Fruit fly (Drosophila melanogaster) whole organism, embryonic: ENCODE data around the gene dmrt11E.
A peak's percentile ranks its signal among the peaks of the same experiment; 100 is the strongest.

Source experiments
- Atf6 ChIP-seq: fragments of 200-800 bp; sonication (Bioruptor generic); IDR thresholded peaks from 2 replicates; pipeline ENCODE4 v1.3.6; 2022; ENCODE audit warnings: missing biosample characterization, missing genetic modification characterization
- Blimp-1 ChIP-seq: fragments of 200-800 bp; sonication (Bioruptor generic); optimal IDR thresholded peaks from 3 replicates; lab custom pipeline; 2018; ENCODE audit warnings: missing biosample characterization, missing genetic modification characterization, mild to moderate bottlenecking, moderate library complexity, missing genetic modification reagents
- CG10267 ChIP-seq: fragments of 200-800 bp; sonication (Bioruptor generic); optimal IDR thresholded peaks from 2 replicates; lab custom pipeline; 2018; ENCODE audit warnings: missing biosample characterization, mild to moderate bottlenecking, missing genetic modification characterization, moderate library complexity
- CG11456 ChIP-seq: fragments of 200-800 bp; sonication (Bioruptor generic); IDR thresholded peaks from 3 replicates; pipeline ENCODE4 v1.3.6; 2022; ENCODE audit warnings: missing biosample characterization, missing genetic modification characterization
- CG12104 ChIP-seq: fragments of 200-800 bp; sonication (Bioruptor generic); optimal IDR thresholded peaks from 3 replicates; lab custom pipeline; 2016; ENCODE audit warnings: missing biosample characterization, missing genetic modification characterization
- CG1233 ChIP-seq: fragments of 200-800 bp; sonication (Bioruptor generic); optimal IDR thresholded peaks from 4 replicates; lab custom pipeline; 2018; ENCODE audit warnings: missing biosample characterization, mild to moderate bottlenecking, missing genetic modification characterization
- CG13624 ChIP-seq: fragments of 200-800 bp; sonication (Bioruptor generic); optimal IDR thresholded peaks from 2 replicates; lab custom pipeline; 2016; ENCODE audit warnings: missing biosample characterization, missing genetic modification characterization
- CG15479 ChIP-seq: fragments of 200-800 bp; sonication (Bioruptor generic); optimal IDR thresholded peaks from 3 replicates; lab custom pipeline; 2019; ENCODE audit warnings: missing biosample characterization, mild to moderate bottlenecking, missing genetic modification characterization, moderate library complexity
- CG16863 ChIP-seq: fragments of 200-800 bp; sonication (Bioruptor generic); optimal IDR thresholded peaks from 3 replicates; lab custom pipeline; 2016; ENCODE audit warnings: missing biosample characterization, missing genetic modification characterization
- CG17328 ChIP-seq: fragments of 200-800 bp; sonication (Bioruptor generic); IDR thresholded peaks from 2 replicates; pipeline ENCODE4 v1.3.6; 2022; ENCODE audit warnings: missing biosample characterization, missing genetic modification characterization
- CG2120 ChIP-seq: fragments of 200-800 bp; sonication (Bioruptor generic); optimal IDR thresholded peaks from 3 replicates; lab custom pipeline; 2016; ENCODE audit warnings: missing biosample characterization, missing genetic modification characterization
- CG30020 ChIP-seq: fragments of 200-800 bp; optimal IDR thresholded peaks from 2 replicates; lab custom pipeline; 2019; ENCODE audit warnings: missing biosample characterization, mild to moderate bottlenecking, missing genetic modification characterization, moderate library complexity
- CG30403 ChIP-seq: fragments of 200-800 bp; sonication (Bioruptor generic); optimal IDR thresholded peaks from 3 replicates; lab custom pipeline; 2016; ENCODE audit warnings: missing biosample characterization, missing genetic modification characterization
- CG34422 ChIP-seq: fragments of 200-800 bp; sonication (Bioruptor generic); IDR thresholded peaks from 3 replicates; pipeline ENCODE4 v1.3.6; 2022; ENCODE audit warnings: missing biosample characterization, missing genetic modification characterization
- CG4282 ChIP-seq: fragments of 200-800 bp; sonication (Bioruptor generic); optimal IDR thresholded peaks from 2 replicates; lab custom pipeline; 2016; ENCODE audit warnings: missing biosample characterization, missing genetic modification characterization
- CG4820 ChIP-seq: fragments of 200-800 bp; sonication (Bioruptor generic); optimal IDR thresholded peaks from 3 replicates; lab custom pipeline; 2016; ENCODE audit warnings: missing biosample characterization, missing genetic modification characterization
- CG6175 ChIP-seq: fragments of 200-800 bp; sonication (Bioruptor generic); IDR thresholded peaks from 3 replicates; pipeline ENCODE4 v1.3.6; 2022; ENCODE audit warnings: missing biosample characterization, missing genetic modification characterization
- CG9932 ChIP-seq: fragments of 200-800 bp; sonication (Bioruptor generic); IDR thresholded peaks from 2 replicates; pipeline ENCODE4 v1.3.6; 2022; ENCODE audit warnings: missing biosample characterization, missing genetic modification characterization
- CHES-1-like ChIP-seq: fragments of 200-800 bp; sonication (Bioruptor generic); optimal IDR thresholded peaks from 2 replicates; lab custom pipeline; 2016; ENCODE audit warnings: missing biosample characterization, missing genetic modification characterization
- Dip2 ChIP-seq: fragments of 200-800 bp; sonication (Bioruptor generic); IDR thresholded peaks from 2 replicates; pipeline ENCODE4 v1.3.6; 2022; ENCODE audit warnings: missing biosample characterization, missing genetic modification characterization
- HmgD ChIP-seq: fragments of 200-800 bp; sonication (Bioruptor generic); optimal IDR thresholded peaks from 3 replicates; lab custom pipeline; 2016; ENCODE audit warnings: missing biosample characterization, missing genetic modification characterization
- Myb ChIP-seq: fragments of 200-800 bp; sonication (Bioruptor generic); optimal IDR thresholded peaks from 2 replicates; lab custom pipeline; 2016; ENCODE audit warnings: missing biosample characterization, missing genetic modification characterization
- Nf-YA ChIP-seq: fragments of 200-800 bp; sonication (Bioruptor generic); IDR thresholded peaks from 2 replicates; pipeline ENCODE4 v1.3.6; 2022; ENCODE audit warnings: missing biosample characterization, missing genetic modification characterization
- Opbp ChIP-seq: fragments of 200-800 bp; sonication (Bioruptor generic); IDR thresholded peaks from 3 replicates; pipeline ENCODE4 v1.3.6; 2022; ENCODE audit warnings: missing biosample characterization, missing genetic modification characterization; ENCODE audit not compliant: partially characterized antibody
- Optix ChIP-seq: fragments of 200-800 bp; sonication (Bioruptor generic); IDR thresholded peaks from 3 replicates; pipeline ENCODE4 v1.3.6; 2022; ENCODE audit warnings: missing biosample characterization, missing genetic modification characterization
- PHDP ChIP-seq: fragments of 200-800 bp; sonication (Bioruptor generic); optimal IDR thresholded peaks from 3 replicates; lab custom pipeline; 2018; ENCODE audit warnings: missing biosample characterization, mild to moderate bottlenecking, missing genetic modification characterization, moderate library complexity
- Rfx ChIP-seq: fragments of 200-800 bp; sonication (Bioruptor generic); IDR thresholded peaks from 2 replicates; pipeline ENCODE4 v1.3.6; 2022; ENCODE audit warnings: missing biosample characterization, missing genetic modification characterization
- amos ChIP-seq: fragments of 200-800 bp; sonication (Bioruptor generic); IDR thresholded peaks from 2 replicates; pipeline ENCODE4 v1.3.6; 2022; ENCODE audit warnings: missing biosample characterization, missing genetic modification characterization; ENCODE audit not compliant: partially characterized antibody
- bab2 ChIP-seq: fragments of 200-800 bp; sonication (Bioruptor generic); optimal IDR thresholded peaks from 2 replicates; lab custom pipeline; 2016; ENCODE audit warnings: missing biosample characterization, missing genetic modification characterization
- bbx ChIP-seq: fragments of 200-800 bp; sonication (Bioruptor generic); IDR thresholded peaks from 2 replicates; pipeline ENCODE4 v1.3.6; 2022; ENCODE audit warnings: missing biosample characterization, missing genetic modification characterization; ENCODE audit not compliant: partially characterized antibody
- chinmo ChIP-seq: fragments of 200-800 bp; sonication (Bioruptor generic); IDR thresholded peaks from 4 replicates; pipeline ENCODE4 v1.3.6; 2022; ENCODE audit warnings: missing biosample characterization, missing genetic modification characterization; ENCODE audit not compliant: partially characterized antibody
- dati ChIP-seq: fragments of 200-800 bp; sonication (Bioruptor generic); IDR thresholded peaks from 2 replicates; pipeline ENCODE4 v1.3.6; 2022; ENCODE audit warnings: missing biosample characterization, missing genetic modification characterization
- dmrt99B ChIP-seq: fragments of 200-800 bp; sonication (Bioruptor generic); optimal IDR thresholded peaks from 2 replicates; lab custom pipeline; 2018; ENCODE audit warnings: missing biosample characterization, mild to moderate bottlenecking, missing genetic modification characterization, moderate library complexity
- dysf ChIP-seq: fragments of 200-800 bp; sonication (Bioruptor generic); IDR thresholded peaks from 3 replicates; pipeline ENCODE4 v1.3.6; 2022; ENCODE audit warnings: missing biosample characterization, missing genetic modification characterization
- fd102C ChIP-seq: fragments of 200-800 bp; sonication (Bioruptor generic); optimal IDR thresholded peaks from 2 replicates; lab custom pipeline; 2018; ENCODE audit warnings: missing biosample characterization, mild to moderate bottlenecking, missing genetic modification characterization, moderate library complexity
- lilli ChIP-seq: fragments of 200-800 bp; sonication (Bioruptor generic); optimal IDR thresholded peaks from 3 replicates; lab custom pipeline; 2016; ENCODE audit warnings: missing biosample characterization, missing genetic modification characterization
- nmo ChIP-seq: fragments of 200-800 bp; sonication (Bioruptor generic); optimal IDR thresholded peaks from 2 replicates; lab custom pipeline; 2018; ENCODE audit warnings: missing biosample characterization, mild to moderate bottlenecking, missing genetic modification characterization, moderate library complexity
- odd ChIP-seq: fragments of 200-800 bp; sonication (Bioruptor generic); optimal IDR thresholded peaks from 2 replicates; lab custom pipeline; 2017; ENCODE audit warnings: missing biosample characterization, mild to moderate bottlenecking, missing genetic modification characterization
- org-1 ChIP-seq: fragments of 200-800 bp; sonication (Bioruptor generic); optimal IDR thresholded peaks from 2 replicates; lab custom pipeline; 2017; ENCODE audit warnings: missing biosample characterization, missing genetic modification characterization
- otp ChIP-seq: fragments of 200-800 bp; sonication (Bioruptor generic); IDR thresholded peaks from 3 replicates; pipeline ENCODE4, ENCODE4 v1.3.6; 2022; ENCODE audit warnings: missing biosample characterization, missing genetic modification characterization
- p53 ChIP-seq: fragments of 200-800 bp; sonication (Bioruptor generic); optimal IDR thresholded peaks from 2 replicates; lab custom pipeline; 2016; ENCODE audit warnings: missing biosample characterization, missing genetic modification characterization
- pnt ChIP-seq: fragments of 200-800 bp; sonication (Bioruptor generic); optimal IDR thresholded peaks from 3 replicates; lab custom pipeline; 2016; ENCODE audit warnings: missing biosample characterization, missing genetic modification characterization
- slbo ChIP-seq: fragments of 200-800 bp; sonication (Bioruptor generic); IDR thresholded peaks from 2 replicates; pipeline ENCODE4 v1.3.6; 2022; ENCODE audit warnings: missing biosample characterization, missing genetic modification characterization
- slp2 ChIP-seq: fragments of 200-800 bp; sonication (Bioruptor generic); optimal IDR thresholded peaks from 2 replicates; lab custom pipeline; 2016; ENCODE audit warnings: missing biosample characterization, missing genetic modification characterization
- sqz ChIP-seq: fragments of 200-800 bp; sonication (Bioruptor generic); optimal IDR thresholded peaks from 3 replicates; lab custom pipeline; 2018; ENCODE audit warnings: missing biosample characterization, mild to moderate bottlenecking, missing genetic modification characterization
- tna ChIP-seq: fragments of 200-800 bp; sonication (Bioruptor generic); IDR thresholded peaks from 2 replicates; pipeline ENCODE4 v1.3.6; 2022; ENCODE audit warnings: missing biosample characterization, missing genetic modification characterization; ENCODE audit not compliant: partially characterized antibody
- unpg ChIP-seq: fragments of 200-800 bp; sonication (Bioruptor generic); optimal IDR thresholded peaks from 3 replicates; lab custom pipeline; 2018; ENCODE audit warnings: missing biosample characterization, mild to moderate bottlenecking, missing genetic modification characterization, moderate library complexity
- vnd ChIP-seq: fragments of 200-800 bp; sonication (Bioruptor generic); IDR thresholded peaks from 3 replicates; pipeline ENCODE4 v1.3.6; 2022; ENCODE audit warnings: missing biosample characterization, missing genetic modification characterization; ENCODE audit not compliant: partially characterized antibody

Gene dmrt11E

DNA sequence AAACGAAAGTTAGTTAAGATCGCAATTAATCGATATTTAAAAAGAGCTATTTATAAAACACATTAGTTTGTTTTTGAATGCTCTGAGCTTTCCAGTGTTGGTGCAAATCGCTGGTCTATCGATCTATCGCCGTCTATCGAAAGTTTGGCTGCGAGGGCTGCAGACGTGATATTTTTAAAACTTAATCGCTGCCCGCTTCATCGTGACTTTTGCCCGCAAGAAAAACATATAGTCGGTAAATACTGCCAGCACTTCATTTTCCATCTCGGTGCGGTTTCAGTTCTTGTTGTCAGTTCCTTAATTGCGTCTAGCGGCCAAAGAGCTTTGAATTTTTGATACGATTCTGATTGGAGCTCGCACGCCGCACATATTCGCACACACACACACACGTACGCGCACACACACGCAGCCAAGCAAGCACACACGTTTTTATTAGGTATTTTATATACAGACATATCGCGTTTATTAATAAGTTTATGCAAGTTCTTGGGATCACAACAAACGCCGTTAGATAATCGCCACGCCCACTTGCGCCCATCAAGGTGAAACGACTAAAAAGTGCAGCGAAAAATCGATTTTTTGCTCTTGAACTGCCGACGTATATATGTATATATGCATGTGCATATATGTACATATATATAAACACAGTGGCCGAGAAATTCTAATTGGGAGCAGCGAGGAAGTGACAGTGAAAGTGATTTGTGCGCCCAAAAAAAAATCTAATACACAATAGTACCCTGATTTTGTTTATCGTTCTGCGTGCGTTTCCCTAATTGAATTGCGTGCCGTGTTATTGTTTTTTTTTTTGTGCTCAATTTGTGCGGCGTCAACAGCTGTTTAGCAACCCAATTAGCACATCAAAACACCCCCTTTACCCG lies 3.1 kb downstream of the dmrt11E start:
- TF ChIP-seq CG30020, result no peak
- TF ChIP-seq vnd (GFP tag; lab: Robert Waterston, UW), result peak; percentile 53; the same call in 2 of the 3 replicates
- peak; percentile 4 for TF ChIP-seq unpg
- TF ChIP-seq HmgD (GFP tag; lab: Kevin White, UChicago), result no peak
- peak; percentile 56; the same call in 1 of the 3 replicates for TF ChIP-seq CG11456 (GFP tag; lab: Robert Waterston, UW)
- peak; percentile 54 for TF ChIP-seq CG9932 (GFP tag; lab: Robert Waterston, UW)
- no peak for TF ChIP-seq pnt
- peak; percentile 72 for TF ChIP-seq Blimp-1 (GFP tag; lab: Kevin White, UChicago)
- peak; percentile 22 for TF ChIP-seq lilli (GFP tag; lab: Kevin White, UChicago)
- no peak for TF ChIP-seq p53 (GFP tag; lab: Kevin White, UChicago)
- TF ChIP-seq CG16863 (GFP tag; lab: Kevin White, UChicago), result no peak
- TF ChIP-seq sqz (GFP tag; lab: Kevin White, UChicago), result peak; percentile 56
- no peak for TF ChIP-seq CG12104 (GFP tag; lab: Kevin White, UChicago)
- TF ChIP-seq CG30403 (GFP tag; lab: Kevin White, UChicago), result peak; percentile 6
- TF ChIP-seq PHDP (tag; lab: Kevin White, UChicago), result no peak
- no peak for TF ChIP-seq bab2
- no peak for TF ChIP-seq odd (GFP tag; lab: Kevin White, UChicago)
- 0 out of 3 replicates have a peak, but pooled peaks have one; percentile 23 for TF ChIP-seq dysf (GFP tag; lab: Robert Waterston, UW)
- TF ChIP-seq Dip2 (GFP tag; lab: Robert Waterston, UW), result no peak
- TF ChIP-seq CG6175 (GFP tag; lab: Robert Waterston, UW), result no peak
- TF ChIP-seq fd102C (GFP tag; lab: Kevin White, UChicago), result no peak
- TF ChIP-seq Opbp (GFP tag; lab: Robert Waterston, UW), result peak; percentile 60; the same call in 2 of the 3 replicates
- 0 out of 3 replicates have a peak, but pooled peaks have one; percentile 21 for TF ChIP-seq CG34422 (GFP tag; lab: Robert Waterston, UW)
- peak; percentile 60 for TF ChIP-seq Rfx (GFP tag; lab: Robert Waterston, UW)
- TF ChIP-seq CG17328 (GFP tag; lab: Robert Waterston, UW), result no peak
- peak; percentile 40 for TF ChIP-seq CG13624 (GFP tag; lab: Kevin White, UChicago)
- TF ChIP-seq org-1 (GFP tag; lab: Kevin White, UChicago), result no peak
- TF ChIP-seq dati (GFP tag; lab: Robert Waterston, UW), result no peak
- peak; percentile 66; the same call in 1 of the 2 replicates for TF ChIP-seq amos
- no peak for TF ChIP-seq otp (GFP tag; lab: Robert Waterston, UW)
- TF ChIP-seq CG4282, result no peak
- no peak for TF ChIP-seq CG10267
- no peak for TF ChIP-seq Nf-YA (GFP tag; lab: Robert Waterston, UW)
- TF ChIP-seq CG4820 (GFP tag; lab: Kevin White, UChicago), result no peak
- TF ChIP-seq CG15479 (GFP tag; lab: Kevin White, UChicago), result no peak
- peak; percentile 53 for TF ChIP-seq Myb (GFP tag; lab: Kevin White, UChicago)
- TF ChIP-seq CG1233 (GFP tag; lab: Kevin White, UChicago), result no peak
- 0 out of 4 replicates have a peak, but pooled peaks have one; percentile 50 for TF ChIP-seq chinmo
- peak; percentile 58 for TF ChIP-seq CG2120 (GFP tag; lab: Kevin White, UChicago)
- TF ChIP-seq nmo (GFP tag; lab: Kevin White, UChicago), result peak; percentile 15
- peak; percentile 37; the same call in 1 of the 2 replicates for TF ChIP-seq slbo (GFP tag; lab: Robert Waterston, UW)
- no peak for TF ChIP-seq dmrt99B (tag; lab: Kevin White, UChicago)
- TF ChIP-seq tna, result peak; percentile 75
- TF ChIP-seq Atf6 (GFP tag; lab: Robert Waterston, UW), result 0 out of 2 replicates have a peak, but pooled peaks have one; percentile 48
- no peak for TF ChIP-seq slp2 (GFP tag; lab: Kevin White, UChicago)
- no peak for TF ChIP-seq Optix (GFP tag; lab: Robert Waterston, UW)
- TF ChIP-seq bbx (GFP tag; lab: Robert Waterston, UW), result peak; percentile 43; the same call in 1 of the 2 replicates
- TF ChIP-seq CHES-1-like, result peak; percentile 44
